Worm (Caenorhabditis elegans) whole organism, L4/young adult: ENCODE results near the gene R74.8.

Experiments used
- W03F9.2 ChIP-seq: fragments of 150-350 bp; optimal IDR thresholded peaks from 2 replicates; lab custom pipeline; 2014; ENCODE audit warnings: missing biosample characterization, missing genetic modification characterization
- him-1 ChIP-seq: sonication (generic microtip); optimal IDR thresholded peaks from 2 replicates; lab custom pipeline; 2016; ENCODE audit warnings: missing genotype, missing genetic modification reagents, missing genetic modification characterization, missing compliant biosample characterization

ce11 chrIII:4237660-4238059 lies 31.6 kb downstream of the R74.8 start:
- TF ChIP-seq him-1 (tag; lab: Kevin White, UChicago) (peak; percentile 31), W03F9.2 (tag; lab: Kevin White, UChicago) (peak; percentile 68)
